Worm (Caenorhabditis elegans) whole organism, early embryonic: ENCODE measurements around the gene mpst-3.

Source experiments
- B0310.2 ChIP-seq: sonication (generic microtip); optimal IDR thresholded peaks from 2 replicates; lab custom pipeline; 2016; ENCODE audit warnings: mild to moderate bottlenecking, missing genetic modification characterization, missing compliant biosample characterization
- ama-1 ChIP-seq: fragments of 150-350 bp; optimal IDR thresholded peaks from 2 replicates; lab custom pipeline; 2014
- ceh-13 ChIP-seq: fragments of 200-800 bp; sonication (Bioruptor generic); optimal IDR thresholded peaks from 2 replicates; lab custom pipeline; 2018; ENCODE audit warnings: mild to moderate bottlenecking, missing genetic modification characterization, missing compliant biosample characterization
- ceh-36 ChIP-seq: sonication (generic microtip); optimal IDR thresholded peaks from 2 replicates; lab custom pipeline; 2016; ENCODE audit warnings: missing genetic modification characterization, inconsistent platforms, missing compliant biosample characterization
- flt-1 ChIP-seq: fragments of 200-800 bp; sonication (Bioruptor generic); IDR thresholded peaks from 2 replicates; pipeline ENCODE4 v1.3.6; 2022; ENCODE audit warnings: missing genetic modification characterization, missing compliant biosample characterization
- pes-1 ChIP-seq: fragments of 200-800 bp; sonication (Bioruptor generic); IDR thresholded peaks from 2 replicates; pipeline ENCODE4 v1.3.6; 2022; ENCODE audit warnings: missing genetic modification reagents, missing genetic modification characterization, missing compliant biosample characterization
- sea-1 ChIP-seq: fragments of 200-800 bp; sonication (Bioruptor generic); conservative IDR thresholded peaks from 2 replicates; pipeline ENCODE4 v1.3.6; 2022; ENCODE audit warnings: missing genetic modification characterization, missing compliant biosample characterization
- tbx-11 ChIP-seq: fragments of 200-800 bp; sonication (Bioruptor generic); IDR thresholded peaks from 2 replicates; pipeline ENCODE4 v1.3.6; 2022; ENCODE audit warnings: missing genetic modification characterization, missing compliant biosample characterization
- tbx-37 ChIP-seq: fragments of 200-800 bp; sonication (Bioruptor generic); conservative IDR thresholded peaks from 2 replicates; pipeline ENCODE4 v1.3.6; 2022; ENCODE audit warnings: missing genetic modification reagents, missing genetic modification characterization, missing compliant biosample characterization

DNA sequence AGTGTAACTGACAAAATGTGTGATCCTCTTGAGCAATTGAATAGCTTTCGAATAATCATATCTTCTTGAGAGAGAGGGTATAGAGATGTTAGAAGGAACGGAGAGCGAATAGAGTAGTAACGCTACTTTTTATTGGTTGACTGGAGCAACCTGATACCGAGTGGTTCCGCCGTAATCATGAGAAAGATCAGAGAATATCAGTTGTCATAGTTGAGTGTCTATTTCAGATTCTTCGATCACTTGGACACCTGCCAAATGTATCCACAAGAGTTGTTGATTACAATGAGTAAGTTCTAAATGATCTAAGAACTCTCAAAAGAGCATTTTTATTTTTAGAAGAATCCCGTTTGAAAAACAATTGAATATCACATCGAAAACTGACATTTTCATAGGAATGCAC is 15.3 kb downstream of the mpst-3 start:
- no peak for TF ChIP-seq flt-1
- TF ChIP-seq ceh-36, result no peak
- no peak for TF ChIP-seq pes-1 (GFP tag; lab: Robert Waterston, UW)
- TF ChIP-seq ama-1, result no peak
- TF ChIP-seq B0310.2 (tag; lab: Kevin White, UChicago), result no peak
- TF ChIP-seq sea-1 (GFP tag; lab: Robert Waterston, UW), result no peak
- TF ChIP-seq tbx-37, result no peak
- TF ChIP-seq ceh-13 (GFP tag; lab: Kevin White, UChicago), result no peak
- no peak for TF ChIP-seq tbx-11 (GFP tag; lab: Robert Waterston, UW)
